Worm (Caenorhabditis elegans): ENCODE measurements around the gene ubh-4.

Gene ubh-4

DNA sequence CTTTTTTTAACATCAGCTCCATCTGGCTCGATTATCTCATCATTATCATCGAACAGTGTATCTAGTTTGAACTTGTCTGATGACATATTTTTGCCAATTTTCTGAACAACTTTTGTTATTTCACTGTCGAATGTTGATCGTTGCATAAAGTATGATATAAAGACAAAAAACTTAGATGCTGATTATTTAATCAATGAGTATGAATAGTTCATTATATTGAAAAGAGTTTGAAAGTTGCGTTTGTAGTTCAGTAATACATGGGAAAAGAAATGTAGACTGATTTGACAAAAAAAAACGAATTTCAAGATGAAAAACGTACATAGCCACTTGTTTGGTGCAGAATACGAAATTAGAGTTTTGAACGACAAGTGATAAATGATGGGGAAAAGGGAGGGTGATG lies 16.9 kb downstream of the ubh-4 start, which contains the start of gene hda-2:
TSS of gene hda-2 (minus strand) at position 101 of the 400 bp plus-strand sequence.
- TF ChIP-seq him-1 (tag; optimal IDR thresholded peaks at IDR 0.05), result no peak
- no peak for TF ChIP-seq dao-5 (tag; optimal IDR thresholded peaks at IDR 0.05)

DNA sequence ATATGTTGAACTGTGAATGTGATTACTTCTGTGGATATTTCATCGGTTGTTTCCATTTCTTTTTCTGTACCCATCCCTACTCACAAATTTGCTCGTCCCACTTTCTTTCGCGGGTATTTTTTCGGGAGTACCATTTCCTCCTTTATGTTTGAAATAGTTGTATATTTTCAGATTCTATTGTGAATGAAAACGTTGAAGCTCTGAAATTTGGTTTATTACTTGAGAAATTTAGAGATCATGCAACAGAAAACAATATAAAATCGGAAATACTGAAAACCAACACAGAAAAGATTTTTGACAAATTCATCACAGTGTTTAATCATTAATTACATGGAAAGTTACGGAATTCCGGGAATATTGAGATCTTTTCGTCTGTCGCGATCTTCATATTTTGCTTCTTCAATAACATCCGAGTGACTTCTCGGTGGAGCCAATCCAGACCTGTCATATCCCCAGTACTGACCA lies 18.8 kb downstream of the ubh-4 start:
- TF ChIP-seq him-1 (tag; optimal IDR thresholded peaks at IDR 0.05), result no peak

DNA sequence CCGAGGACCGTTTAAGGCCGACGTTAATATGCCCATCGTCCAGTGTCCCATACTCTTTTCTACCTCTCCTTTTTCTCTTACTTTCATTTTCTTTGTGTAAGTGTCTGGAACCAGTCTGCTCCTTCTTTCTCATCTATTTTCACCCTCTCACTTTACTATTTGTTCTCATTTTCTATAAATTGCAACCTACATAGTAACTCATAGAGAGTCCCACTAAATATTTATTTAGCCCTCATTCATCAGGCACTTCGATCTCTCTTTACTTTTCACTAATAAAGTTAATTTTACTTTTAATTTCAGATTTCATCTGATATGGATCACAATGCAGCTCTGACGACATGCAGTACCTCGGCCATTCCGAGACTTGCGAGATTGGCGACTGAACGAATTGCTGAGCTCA lies 22.0 kb downstream of the ubh-4 start, which contains the start of gene zyg-11:
TSS of gene zyg-11 (plus strand) at position 301 of the 400 bp plus-strand sequence.
- TF ChIP-seq dao-5 (tag; optimal IDR thresholded peaks at IDR 0.05) (no peak), W03F9.2 (tag; optimal IDR thresholded peaks at IDR 0.05) (no peak), him-1 (tag; optimal IDR thresholded peaks at IDR 0.05) (no peak)

DNA sequence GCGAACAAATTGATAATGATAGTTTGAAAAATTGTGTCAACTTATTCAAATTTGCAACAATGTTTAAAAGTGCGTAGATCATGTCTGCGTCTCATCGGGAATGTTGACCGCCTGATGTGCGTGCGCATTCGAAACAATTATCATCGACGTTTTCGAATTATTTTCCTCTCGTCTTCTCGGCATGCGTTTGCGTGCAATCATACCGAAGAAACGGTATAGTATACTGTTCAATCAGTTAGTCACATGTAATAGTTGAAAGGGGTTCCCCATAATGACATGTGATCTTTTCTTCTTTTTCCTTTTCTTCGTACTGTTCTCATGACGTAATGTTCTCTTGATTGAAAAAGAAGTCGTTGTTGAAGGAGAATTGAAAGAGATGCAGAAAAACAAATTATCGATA lies 22.6 kb downstream of the ubh-4 start:
- TF ChIP-seq him-1 (tag; optimal IDR thresholded peaks at IDR 0.05) (no peak), dao-5 (tag; optimal IDR thresholded peaks at IDR 0.05) (peak; percentile 37), W03F9.2 (tag; optimal IDR thresholded peaks at IDR 0.05) (peak; percentile 34)

DNA sequence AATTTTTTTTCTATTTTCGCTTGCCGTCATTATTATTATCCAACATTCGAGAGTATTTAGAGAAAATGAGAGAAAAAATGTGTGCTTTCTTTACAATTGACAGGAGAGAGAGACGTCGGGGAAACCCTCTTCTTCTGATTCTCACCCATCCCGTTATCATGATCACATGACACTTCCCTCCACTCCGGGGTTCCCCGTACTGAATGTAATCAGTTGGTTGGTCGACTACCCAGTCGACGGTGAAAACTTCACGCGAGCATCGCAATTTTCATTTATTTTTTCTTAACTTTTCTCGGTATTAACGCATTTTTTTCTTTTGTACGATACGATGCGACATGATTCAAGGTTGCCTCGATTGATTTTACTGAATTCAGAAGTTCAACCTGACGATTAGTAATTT lies 23.2 kb downstream of the ubh-4 start:
- TF ChIP-seq him-1 (tag; optimal IDR thresholded peaks at IDR 0.05) (no peak), W03F9.2 (tag; optimal IDR thresholded peaks at IDR 0.05) (peak; percentile 58)

DNA sequence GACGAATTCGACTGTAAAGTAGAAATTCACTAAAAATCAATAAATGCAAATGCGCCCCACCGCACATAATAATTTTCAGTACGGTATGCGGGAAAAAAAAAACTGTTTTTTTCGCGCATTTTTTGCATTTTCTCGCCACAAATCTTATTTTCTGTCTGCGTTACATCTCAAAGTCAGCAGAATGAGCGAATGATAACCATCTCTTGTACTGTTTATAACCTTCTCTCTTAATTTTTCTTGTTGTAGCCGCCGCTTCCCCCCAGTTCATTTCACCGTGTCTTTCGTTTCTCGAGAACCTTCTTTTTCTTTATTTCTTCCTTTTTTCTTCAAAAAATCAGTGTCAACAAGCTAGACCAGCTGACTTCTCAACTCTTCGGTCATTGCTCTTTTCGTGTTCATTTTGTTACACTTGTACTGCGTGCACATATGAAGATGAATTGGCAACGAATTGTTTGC lies 23.9 kb downstream of the ubh-4 start:
- TF ChIP-seq him-1 (tag; optimal IDR thresholded peaks at IDR 0.05) (no peak), W03F9.2 (tag; optimal IDR thresholded peaks at IDR 0.05) (peak; percentile 29)

DNA sequence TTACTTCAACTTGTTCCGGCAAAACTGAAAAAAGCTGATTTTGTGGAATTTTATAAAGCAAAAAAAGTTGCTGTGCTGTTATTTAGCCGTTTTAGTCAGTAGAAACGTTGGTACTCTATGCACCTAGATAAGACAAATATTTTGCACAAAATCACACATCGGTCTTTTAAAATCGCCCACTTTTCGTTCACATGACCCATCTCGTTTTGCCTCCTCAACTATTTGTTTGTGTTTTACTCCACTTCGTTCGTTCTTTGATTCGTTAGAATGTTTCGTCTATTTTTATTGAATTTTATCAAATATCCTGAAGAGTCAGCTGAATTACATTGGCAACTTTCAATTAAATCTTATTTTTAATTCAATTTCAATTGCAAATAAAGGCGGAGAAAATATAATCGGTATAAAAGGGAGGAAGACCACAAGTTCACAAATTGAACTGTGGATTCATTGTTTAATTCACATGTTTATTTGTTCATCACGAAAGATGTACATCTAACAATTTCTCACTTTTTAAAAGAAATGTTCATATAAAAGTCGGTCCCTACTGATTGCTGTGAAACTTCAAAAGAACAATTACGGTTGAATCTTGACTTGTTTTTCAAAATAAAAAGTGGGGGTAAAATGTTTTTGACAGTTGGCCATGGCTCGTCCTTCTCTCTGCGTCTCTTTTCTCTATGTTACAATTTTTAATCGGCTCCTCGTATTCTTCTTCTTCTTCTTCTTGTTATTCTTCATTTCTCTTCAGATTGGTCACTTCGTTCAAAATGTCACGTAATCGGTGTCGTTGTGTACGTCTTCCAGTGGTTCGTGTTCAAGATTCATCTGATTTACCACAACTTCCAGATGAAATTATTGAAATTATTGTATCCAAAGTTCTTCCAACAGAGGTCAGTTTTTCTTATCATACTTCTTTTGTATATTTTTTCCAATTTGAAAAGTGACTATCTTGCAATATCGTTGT lies 27.0 kb downstream of the ubh-4 start, which contains the start of gene DH11.2:
TSS of gene DH11.2 (plus strand) at position 746 of the 961 bp plus-strand sequence.
- TF ChIP-seq W03F9.2 (tag; optimal IDR thresholded peaks at IDR 0.05) (no peak), him-1 (tag; optimal IDR thresholded peaks at IDR 0.05) (no peak), dao-5 (tag; optimal IDR thresholded peaks at IDR 0.05) (no peak)

DNA sequence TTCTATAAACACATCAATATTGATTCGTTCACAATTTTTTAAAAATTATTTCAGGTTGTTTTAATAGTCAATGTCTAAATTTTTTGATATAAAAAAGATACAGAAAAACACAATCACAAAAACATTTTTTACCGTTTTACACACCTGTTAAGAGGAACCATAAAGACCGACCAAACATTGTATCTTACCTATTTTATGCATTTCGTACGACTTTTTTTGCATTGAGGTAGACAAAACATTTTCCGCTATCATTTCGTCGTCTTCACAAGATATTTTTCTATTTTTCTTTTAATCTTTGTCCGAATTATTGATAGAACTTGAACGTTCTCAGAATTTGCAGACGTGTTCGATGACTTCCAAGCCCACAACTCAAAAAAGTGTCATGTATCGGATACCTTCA lies 31.1 kb downstream of the ubh-4 start, which contains the start of gene glna-2:
TSS of gene glna-2 (plus strand) at position 301 of the 400 bp plus-strand sequence.
- no peak for TF ChIP-seq him-1 (tag; optimal IDR thresholded peaks at IDR 0.05)
- no peak for TF ChIP-seq dao-5 (tag; optimal IDR thresholded peaks at IDR 0.05)
- TF ChIP-seq W03F9.2 (tag; optimal IDR thresholded peaks at IDR 0.05), result no peak

DNA sequence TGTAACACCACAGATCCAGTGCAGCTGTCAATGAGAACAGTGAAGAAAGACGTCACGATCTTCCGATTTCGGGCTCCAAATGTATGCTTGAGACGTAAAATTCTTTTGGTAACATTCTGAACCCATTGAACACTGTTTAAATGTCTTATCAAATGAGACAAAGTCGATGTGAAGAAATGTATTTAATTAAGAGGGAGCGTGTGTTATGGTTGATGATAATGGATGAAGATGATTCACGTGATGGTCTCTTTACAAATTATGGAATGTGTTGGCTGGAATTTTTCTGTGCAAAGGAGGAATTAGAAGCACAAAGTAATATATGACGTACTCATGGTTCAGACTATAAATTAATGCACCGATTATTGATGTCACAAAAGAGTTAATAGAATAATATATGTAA lies 32.4 kb downstream of the ubh-4 start:
- TF ChIP-seq dao-5 (tag; optimal IDR thresholded peaks at IDR 0.05) (no peak), him-1 (tag; optimal IDR thresholded peaks at IDR 0.05) (no peak), W03F9.2 (tag; optimal IDR thresholded peaks at IDR 0.05) (no peak)

DNA sequence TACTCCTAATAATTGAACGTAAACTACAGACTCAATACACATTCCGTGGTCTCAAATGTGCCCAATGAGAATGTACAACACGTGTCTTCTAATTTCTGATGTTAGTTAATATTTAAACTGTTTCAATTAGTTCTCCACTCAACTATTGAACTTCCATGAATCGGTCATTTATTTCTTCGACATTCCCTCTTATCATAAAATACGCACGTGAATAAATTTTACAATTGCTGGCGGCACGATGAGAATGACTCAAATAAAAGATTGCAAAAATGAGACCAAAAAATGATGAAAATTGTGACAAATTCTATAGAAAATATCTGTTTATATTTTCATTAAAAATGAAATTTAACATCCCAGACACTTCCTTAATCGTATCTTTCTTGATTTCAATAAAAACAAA lies 34.6 kb downstream of the ubh-4 start:
- TF ChIP-seq W03F9.2 (tag; optimal IDR thresholded peaks at IDR 0.05) (no peak), dao-5 (tag; optimal IDR thresholded peaks at IDR 0.05) (no peak), him-1 (tag; optimal IDR thresholded peaks at IDR 0.05) (no peak)

DNA sequence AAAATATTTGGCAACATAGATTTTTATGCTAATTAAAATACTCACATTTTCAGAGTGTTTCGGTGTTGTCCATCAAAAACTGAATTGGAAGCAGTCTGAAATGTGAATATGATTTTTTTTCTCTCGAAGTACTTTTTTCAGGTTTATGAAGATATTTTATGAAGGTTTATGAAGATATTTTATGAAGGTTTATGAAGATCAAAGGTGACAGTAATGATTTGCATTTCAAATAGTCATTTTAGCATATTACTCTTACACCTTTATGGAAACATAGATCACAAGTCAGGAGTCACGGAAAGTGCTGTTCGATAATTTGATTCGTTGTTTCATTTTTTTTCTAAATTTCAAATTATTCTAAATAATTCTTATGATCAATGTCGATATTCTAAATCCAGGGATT lies 35.2 kb downstream of the ubh-4 start, which contains the start of gene pgp-11:
TSS of gene pgp-11 (minus strand) at position 101 of the 400 bp plus-strand sequence.
- TF ChIP-seq W03F9.2 (tag; optimal IDR thresholded peaks at IDR 0.05) (no peak), dao-5 (tag; optimal IDR thresholded peaks at IDR 0.05) (no peak), him-1 (tag; optimal IDR thresholded peaks at IDR 0.05) (no peak)

DNA sequence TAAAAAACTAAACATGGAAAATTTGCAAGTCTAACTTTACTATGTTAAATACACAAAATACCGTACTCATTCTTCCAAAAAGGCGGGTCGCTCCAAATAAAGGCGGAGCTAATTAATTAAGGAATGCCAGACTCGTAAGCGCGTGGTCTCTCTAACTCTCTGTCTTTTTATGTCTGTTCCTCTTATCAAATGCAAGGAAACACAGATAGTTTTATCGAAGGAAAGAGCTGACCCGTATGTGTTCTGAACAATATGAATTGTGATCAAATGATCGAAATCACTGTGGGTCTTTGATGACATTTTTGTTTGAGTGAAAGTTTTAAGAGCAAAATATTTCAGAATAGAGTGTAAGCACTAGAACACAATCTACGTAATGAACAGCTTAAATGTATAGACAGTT lies 38.0 kb downstream of the ubh-4 start:
- TF ChIP-seq dao-5 (tag; optimal IDR thresholded peaks at IDR 0.05) (no peak), W03F9.2 (tag; optimal IDR thresholded peaks at IDR 0.05) (no peak), him-1 (tag; optimal IDR thresholded peaks at IDR 0.05) (no peak)

DNA sequence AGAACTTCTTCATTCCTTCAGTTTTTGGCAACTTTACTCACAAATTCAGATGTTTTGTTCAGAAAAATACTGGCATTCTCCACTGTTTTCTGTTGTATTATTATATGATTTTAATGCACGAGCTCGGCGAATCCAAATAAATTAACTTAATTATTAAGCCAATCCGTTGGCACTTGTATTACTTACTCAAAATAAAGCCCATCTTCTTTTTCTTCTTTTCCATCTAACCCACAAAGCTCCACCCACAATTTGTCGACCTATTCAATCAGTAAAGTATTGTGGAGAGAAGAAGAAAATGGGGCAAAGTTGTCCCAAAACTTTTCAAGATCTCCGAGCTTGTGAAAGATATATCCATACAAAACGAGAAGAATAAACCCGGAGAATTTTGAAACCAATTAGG lies 48.1 kb downstream of the ubh-4 start:
- TF ChIP-seq dao-5 (tag; optimal IDR thresholded peaks at IDR 0.05) (no peak), W03F9.2 (tag; optimal IDR thresholded peaks at IDR 0.05) (no peak), him-1 (tag; optimal IDR thresholded peaks at IDR 0.05) (no peak)

DNA sequence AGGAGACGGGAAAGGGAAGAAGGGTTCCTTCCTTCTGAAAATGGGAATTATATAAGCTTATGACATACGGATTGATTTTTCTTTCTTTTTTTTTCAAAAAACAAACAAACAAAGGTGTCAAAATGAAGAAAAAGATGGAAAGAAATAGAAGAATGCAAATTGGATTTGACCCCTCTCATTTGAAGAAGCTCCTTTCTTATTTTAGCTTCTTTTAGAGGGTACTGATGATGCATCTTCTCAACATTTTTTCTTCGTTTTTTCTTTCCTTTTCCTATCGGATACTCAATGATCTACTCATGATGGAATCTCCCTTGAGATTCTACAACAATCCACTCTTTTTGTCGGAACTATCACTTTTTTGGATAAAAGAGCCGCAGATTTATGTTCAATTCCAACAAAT lies 49.2 kb downstream of the ubh-4 start:
- no peak for TF ChIP-seq dao-5 (tag; optimal IDR thresholded peaks at IDR 0.05)
- TF ChIP-seq W03F9.2 (tag; optimal IDR thresholded peaks at IDR 0.05), result no peak
- TF ChIP-seq him-1 (tag; optimal IDR thresholded peaks at IDR 0.05), result no peak

Data from whole organism, L4/young adult.